Worm (Caenorhabditis elegans) whole organism, L4 larva: ENCODE measurements around the gene mrps-17.
A peak's percentile ranks its signal among the peaks of the same experiment; 100 is the strongest.

Source experiments
- T26A8.4 ChIP-seq: fragments of 200-800 bp; sonication (Bioruptor generic); IDR thresholded peaks from 2 replicates; pipeline ENCODE4 v1.3.6; 2022; ENCODE audit warnings: missing genetic modification characterization, missing compliant biosample characterization
- ZK337.2 ChIP-seq: fragments of 200-800 bp; sonication (Bioruptor generic); IDR thresholded peaks from 2 replicates; pipeline ENCODE4 v1.3.6; 2022; ENCODE audit warnings: missing genetic modification reagents, missing genetic modification characterization, missing compliant biosample characterization
- ZK546.5 ChIP-seq, 2 experiments: sonication (generic microtip); optimal IDR thresholded peaks; 2 replicates each; lab custom pipeline; 2017; ENCODE audit warnings: missing biosample characterization in 2 of 2, missing genetic modification characterization in 2 of 2
- aha-1 ChIP-seq: fragments of 150-350 bp; peaks from one replicate; lab custom pipeline; 2014; ENCODE audit warnings: missing biosample characterization, missing genetic modification characterization
- aly-2 ChIP-seq: sonication (generic microtip); optimal IDR thresholded peaks from 2 replicates; lab custom pipeline; 2018; ENCODE audit warnings: missing biosample characterization, missing genetic modification characterization
- ama-1 ChIP-seq: fragments of 150-350 bp; optimal IDR thresholded peaks from 2 replicates; lab custom pipeline; 2014; ENCODE audit warnings: inconsistent platforms, mixed read lengths
- attf-4 ChIP-seq: sonication (generic microtip); optimal IDR thresholded peaks from 3 replicates; lab custom pipeline; 2017; ENCODE audit warnings: missing biosample characterization, missing genetic modification characterization
- ceh-44 ChIP-seq: fragments of 200-800 bp; sonication (Bioruptor generic); IDR thresholded peaks from 2 replicates; pipeline ENCODE4 v1.3.6; 2022; ENCODE audit warnings: missing genetic modification reagents, missing genetic modification characterization, missing compliant biosample characterization
- ces-1 ChIP-seq: fragments of 150-350 bp; sonication (generic microtip); optimal IDR thresholded peaks from 4 replicates; lab custom pipeline; 2014; ENCODE audit warnings: missing biosample characterization, missing genetic modification reagents, missing genetic modification characterization
- cey-2 ChIP-seq: sonication (generic microtip); optimal IDR thresholded peaks from 3 replicates; lab custom pipeline; 2017; ENCODE audit warnings: missing genetic modification characterization, mild to moderate bottlenecking, missing compliant biosample characterization, antibody characterized with exemption, borderline replicate concordance; ENCODE audit not compliant: insufficient read depth
- ctbp-1 ChIP-seq: fragments of 200-800 bp; sonication (Bioruptor generic); IDR thresholded peaks from 2 replicates; pipeline ENCODE4 v1.3.6; 2022; ENCODE audit warnings: missing genetic modification reagents, missing genetic modification characterization, missing compliant biosample characterization
- daf-12 ChIP-seq: fragments of 150-350 bp; optimal IDR thresholded peaks from 2 replicates; lab custom pipeline; 2014; ENCODE audit warnings: missing biosample characterization, missing genetic modification reagents, missing genetic modification characterization
- daf-16 ChIP-seq, 3 experiments: sonication (generic microtip); optimal IDR thresholded peaks; 2 replicates each; lab custom pipeline; 2016 to 2017; ENCODE audit warnings: missing genetic modification characterization in 3 of 3, missing genetic modification reagents in 3 of 3, mild to moderate bottlenecking in 2 of 3, missing compliant biosample characterization in 2 of 3, missing biosample characterization in 1 of 3, moderate library complexity in 1 of 3
- daf-19 ChIP-seq: fragments of 200-800 bp; sonication (Bioruptor generic); conservative IDR thresholded peaks from 2 replicates; pipeline ENCODE4 v1.3.6; 2022; ENCODE audit warnings: missing genetic modification characterization, missing compliant biosample characterization
- dmd-6 ChIP-seq: fragments of 200-800 bp; sonication (Bioruptor generic); IDR thresholded peaks from 2 replicates; pipeline ENCODE4 v1.3.6; 2022; ENCODE audit warnings: missing genetic modification reagents, missing genetic modification characterization, missing compliant biosample characterization
- dve-1 ChIP-seq: sonication (generic microtip); optimal IDR thresholded peaks from 2 replicates; lab custom pipeline; 2017; ENCODE audit warnings: antibody characterized with exemption, mild to moderate bottlenecking, missing genetic modification characterization, missing compliant biosample characterization; ENCODE audit not compliant: insufficient read depth
- egl-27 ChIP-seq: sonication (generic microtip); optimal IDR thresholded peaks from 3 replicates; lab custom pipeline; 2017; ENCODE audit warnings: missing biosample characterization, missing genetic modification reagents, missing genetic modification characterization
- fkh-10 ChIP-seq: fragments of 150-350 bp; optimal IDR thresholded peaks from 2 replicates; lab custom pipeline; 2014; ENCODE audit warnings: missing biosample characterization, missing genetic modification reagents, missing genetic modification characterization
- hlh-11 ChIP-seq: fragments of 200-800 bp; sonication (Bioruptor generic); optimal IDR thresholded peaks from 2 replicates; lab custom pipeline; 2018; ENCODE audit warnings: mild to moderate bottlenecking, missing genetic modification characterization, missing compliant biosample characterization
- hlh-30 ChIP-seq: sonication (generic microtip); optimal IDR thresholded peaks from 2 replicates; lab custom pipeline; 2017; ENCODE audit warnings: antibody characterized with exemption, mild to moderate bottlenecking, missing genetic modification characterization, missing compliant biosample characterization; ENCODE audit not compliant: insufficient read depth
- hmg-1.1 ChIP-seq: fragments of 200-800 bp; sonication (Bioruptor generic); IDR thresholded peaks from 2 replicates; pipeline ENCODE4 v1.3.6; 2022; ENCODE audit warnings: missing genetic modification reagents, missing genetic modification characterization, missing compliant biosample characterization
- lin-15B ChIP-seq: fragments of 150-350 bp; sonication (generic microtip); optimal IDR thresholded peaks from 3 replicates; lab custom pipeline; 2014; ENCODE audit warnings: missing biosample characterization, missing genetic modification characterization
- lin-29 ChIP-seq: fragments of 200-800 bp; sonication (Bioruptor generic); IDR thresholded peaks from 2 replicates; pipeline ENCODE4 v1.3.6; 2022; ENCODE audit warnings: missing genetic modification reagents, missing genetic modification characterization, missing compliant biosample characterization
- lin-39 ChIP-seq: fragments of 150-350 bp; optimal IDR thresholded peaks from 2 replicates; lab custom pipeline; 2014; ENCODE audit warnings: missing biosample characterization, missing genetic modification reagents, missing genetic modification characterization
- lir-3 ChIP-seq: sonication (generic microtip); optimal IDR thresholded peaks from 2 replicates; lab custom pipeline; 2016; ENCODE audit warnings: mild to moderate bottlenecking, missing genetic modification characterization, missing compliant biosample characterization
- mdl-1 ChIP-seq, 2 experiments: fragments of 150-350 bp in 1 of 2; sonication (generic microtip) in 1 of 2; optimal IDR thresholded peaks; 2 replicates each; lab custom pipeline; 2014 to 2017; ENCODE audit warnings: missing biosample characterization in 2 of 2, missing genetic modification characterization in 2 of 2
- mes-2 ChIP-seq: sonication (generic microtip); optimal IDR thresholded peaks from 2 replicates; lab custom pipeline; 2016; ENCODE audit warnings: missing genotype, mild to moderate bottlenecking, missing genetic modification characterization, missing compliant biosample characterization; ENCODE audit not compliant: poor library complexity, severe bottlenecking
- mxl-2 ChIP-seq: fragments of 200-800 bp; sonication (Bioruptor generic); conservative IDR thresholded peaks from 2 replicates; pipeline ENCODE4 v1.3.6; 2022; ENCODE audit warnings: missing genetic modification reagents, missing genetic modification characterization, missing compliant biosample characterization
- mxl-3 ChIP-seq: fragments of 200-800 bp; sonication (Bioruptor generic); optimal IDR thresholded peaks from 2 replicates; lab custom pipeline; 2018; ENCODE audit warnings: mild to moderate bottlenecking, missing genetic modification characterization, missing compliant biosample characterization
- nhr-102 ChIP-seq: sonication (generic microtip); optimal IDR thresholded peaks from 2 replicates; lab custom pipeline; 2016; ENCODE audit warnings: mild to moderate bottlenecking, missing genetic modification characterization, moderate library complexity, missing compliant biosample characterization
- nhr-11 ChIP-seq: fragments of 150-350 bp; optimal IDR thresholded peaks from 2 replicates; lab custom pipeline; 2014; ENCODE audit warnings: missing biosample characterization, missing genetic modification characterization
- nhr-28 ChIP-seq: fragments of 150-350 bp; optimal IDR thresholded peaks from 2 replicates; lab custom pipeline; 2014; ENCODE audit warnings: missing biosample characterization, missing genetic modification characterization
- nhr-42 ChIP-seq: fragments of 200-800 bp; sonication (Bioruptor generic); IDR thresholded peaks from 2 replicates; pipeline ENCODE4 v1.3.6; 2022; ENCODE audit warnings: missing genetic modification characterization, missing compliant biosample characterization
- nhr-48 ChIP-seq: sonication (generic microtip); optimal IDR thresholded peaks from 2 replicates; lab custom pipeline; 2016; ENCODE audit warnings: mild to moderate bottlenecking, missing genetic modification characterization, missing compliant biosample characterization
- nhr-77 ChIP-seq: fragments of 150-350 bp; optimal IDR thresholded peaks from 2 replicates; lab custom pipeline; 2014; ENCODE audit warnings: missing biosample characterization, missing genetic modification characterization
- pqm-1 ChIP-seq: sonication (generic microtip); optimal IDR thresholded peaks from 2 replicates; lab custom pipeline; 2017; ENCODE audit warnings: missing biosample characterization, missing genetic modification characterization
- sdz-12 ChIP-seq: fragments of 200-800 bp; sonication (Bioruptor generic); optimal IDR thresholded peaks from 2 replicates; lab custom pipeline; 2018; ENCODE audit warnings: mild to moderate bottlenecking, missing genetic modification characterization, missing compliant biosample characterization
- skn-1 ChIP-seq: fragments of 150-350 bp; optimal IDR thresholded peaks from 2 replicates; lab custom pipeline; 2014; ENCODE audit warnings: missing biosample characterization, missing genetic modification characterization
- snpc-1.2 ChIP-seq: fragments of 200-800 bp; sonication (Bioruptor generic); IDR thresholded peaks from 2 replicates; pipeline ENCODE4 v1.3.6; 2022; ENCODE audit warnings: missing genetic modification reagents, missing genetic modification characterization, missing compliant biosample characterization
- spr-3 ChIP-seq: fragments of 200-800 bp; sonication (Bioruptor generic); optimal IDR thresholded peaks from 2 replicates; lab custom pipeline; 2018; ENCODE audit warnings: mild to moderate bottlenecking, missing genetic modification characterization, missing compliant biosample characterization
- tag-97 ChIP-seq: fragments of 200-800 bp; sonication (Bioruptor generic); IDR thresholded peaks from 2 replicates; pipeline ENCODE4 v1.3.6; 2022; ENCODE audit warnings: missing genetic modification characterization, missing compliant biosample characterization
- unc-130 ChIP-seq: sonication (generic microtip); optimal IDR thresholded peaks from 2 replicates; lab custom pipeline; 2016; ENCODE audit warnings: missing genetic modification reagents, missing genetic modification characterization, missing compliant biosample characterization
- unc-39 ChIP-seq: sonication (generic microtip); optimal IDR thresholded peaks from 2 replicates; lab custom pipeline; 2017; ENCODE audit warnings: missing biosample characterization, missing genetic modification characterization
- unc-62 ChIP-seq, 3 experiments: fragments of 150-350 bp in 1 of 3; sonication (generic microtip); optimal IDR thresholded peaks in 2 of 3; peaks in 1 of 3; 1 replicate in 1 of 3; 2 replicates in 2 of 3; lab custom pipeline; 2014 to 2017; ENCODE audit warnings: missing biosample characterization in 3 of 3, missing genetic modification characterization in 3 of 3, missing genetic modification reagents in 3 of 3, missing genotype in 1 of 3
- zip-11 ChIP-seq: fragments of 200-800 bp; sonication (Bioruptor generic); IDR thresholded peaks from 2 replicates; pipeline ENCODE4 v1.3.6; 2022; ENCODE audit warnings: missing genetic modification characterization, missing compliant biosample characterization
- zip-2 ChIP-seq: fragments of 150-350 bp; optimal IDR thresholded peaks from 2 replicates; lab custom pipeline; 2014; ENCODE audit warnings: missing biosample characterization, missing genetic modification characterization

Gene mrps-17

DNA sequence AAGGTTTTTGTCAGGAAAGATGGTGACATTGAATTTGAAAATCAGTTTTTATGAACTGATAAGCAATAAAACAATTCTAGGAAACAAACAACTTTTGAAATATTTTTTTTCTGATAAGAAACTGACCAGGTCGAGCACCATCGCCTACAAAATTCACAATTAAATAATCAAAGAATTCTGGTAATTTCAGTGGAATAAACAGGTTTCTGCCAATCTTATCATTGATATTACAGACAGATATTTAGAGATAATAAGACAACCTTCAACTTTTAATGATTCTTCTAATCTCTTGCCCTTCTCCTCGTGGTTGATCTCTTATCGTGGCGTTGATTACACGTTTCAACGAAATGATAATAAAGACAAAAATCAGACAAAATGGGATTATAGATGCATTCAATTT lies 35.2 kb downstream of the mrps-17 start (continued):
- no peak for TF ChIP-seq egl-27 (tag; lab: Kevin White, UChicago)
- peak; percentile 31 for TF ChIP-seq nhr-77 (tag; lab: Kevin White, UChicago)
- no peak for TF ChIP-seq zip-11 (GFP tag; lab: Robert Waterston, UW)
- no peak for TF ChIP-seq zip-2
- TF ChIP-seq spr-3 (GFP tag; lab: Kevin White, UChicago), result no peak
- TF ChIP-seq hlh-30 (tag; lab: Kevin White, UChicago), result peak; percentile 6
- peak; percentile 59 for TF ChIP-seq nhr-28 (tag; lab: Kevin White, UChicago)
- TF ChIP-seq mes-2 (tag; lab: Kevin White, UChicago), result no peak
- no peak for TF ChIP-seq ceh-44
- no peak for TF ChIP-seq ZK546.5 (tag; optimal IDR thresholded peaks at IDR 0.05; lab: Kevin White, UChicago)
- no peak for TF ChIP-seq ama-1 (lab: Kevin White, UChicago)
- TF ChIP-seq aly-2, result no peak
- TF ChIP-seq ZK337.2, result no peak
- TF ChIP-seq unc-62 (GFP tag; optimal IDR thresholded peaks at IDR 0.05 in 1 of 2; lab: Kevin White, UChicago), result peak in 1 of 2 experiments; percentile 72
- no peak for TF ChIP-seq unc-62 (tag; optimal IDR thresholded peaks at IDR 0.05; lab: Kevin White, UChicago)
- TF ChIP-seq lin-15B (tag; lab: Kevin White, UChicago), result no peak
- no peak for TF ChIP-seq daf-12 (tag; lab: Kevin White, UChicago)

DNA sequence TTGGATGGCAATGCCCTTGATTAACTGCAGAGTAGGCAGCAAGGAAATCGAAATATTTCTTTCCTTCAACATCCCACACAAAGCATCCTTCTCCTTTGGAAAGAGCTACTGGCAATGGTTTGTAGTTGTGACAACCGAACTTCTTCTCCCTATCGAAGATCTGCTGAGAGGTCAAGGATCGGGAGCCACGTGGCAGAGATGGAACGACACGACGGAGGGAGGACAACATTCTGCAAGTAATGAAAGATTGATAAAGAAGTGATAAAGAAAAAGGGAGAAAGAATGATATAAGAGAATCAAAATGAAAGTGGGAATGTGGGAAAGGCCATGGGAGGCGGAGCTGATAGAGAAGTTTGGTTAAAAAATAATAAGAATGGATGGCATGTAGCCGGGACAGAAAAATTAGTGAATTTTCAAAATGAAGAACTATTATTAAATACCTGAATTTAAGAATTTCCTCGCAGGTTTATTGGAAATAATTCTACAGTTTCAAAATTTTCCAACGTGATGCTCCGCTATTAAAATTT lies 35.8 kb downstream of the mrps-17 start, which contains the start of gene oatr-1:
Gene oatr-1, minus strand, starts transcription at position 477 of the 527 bp plus-strand sequence.
- TF ChIP-seq sdz-12 (GFP tag; lab: Kevin White, UChicago) (no peak), nhr-102 (tag; lab: Kevin White, UChicago) (no peak), ctbp-1 (GFP tag; lab: Robert Waterston, UW) (no peak), fkh-10 (GFP tag; lab: Kevin White, UChicago) (no peak), daf-19 (no peak), dve-1 (peak; percentile 27), unc-130 (GFP tag; lab: Kevin White, UChicago) (no peak), tag-97 (GFP tag; lab: Robert Waterston, UW) (no peak), hmg-1.1 (GFP tag; lab: Robert Waterston, UW) (no peak), aha-1 (tag; lab: Kevin White, UChicago) (peak; percentile 49), dmd-6 (peak; percentile 66), nhr-42 (no peak), ces-1 (GFP tag; lab: Kevin White, UChicago) (no peak), pqm-1 (tag; lab: Kevin White, UChicago) (no peak), snpc-1.2 (GFP tag; lab: Robert Waterston, UW) (no peak), nhr-11 (tag; lab: Kevin White, UChicago) (no peak), unc-39 (no peak), T26A8.4 (GFP tag; lab: Robert Waterston, UW) (no peak), attf-4 (tag; lab: Kevin White, UChicago) (no peak), nhr-28 (tag; lab: Kevin White, UChicago) (peak; percentile 48), hlh-11 (tag; lab: Kevin White, UChicago) (peak; percentile 25), mxl-2 (GFP tag; lab: Robert Waterston, UW) (no peak), ZK546.5 (tag; optimal IDR thresholded peaks at IDR 0.05; lab: Kevin White, UChicago) (no peak), cey-2 (tag; lab: Kevin White, UChicago) (no peak), nhr-48 (tag; lab: Kevin White, UChicago) (no peak), mdl-1 (tag; optimal IDR thresholded peaks at IDR 0.05; lab: Kevin White, UChicago) (peak in 1 of 2 experiments; percentile 65), lin-39 (no peak), mxl-3 (peak; percentile 80), lin-29 (no peak), skn-1 (tag; lab: Kevin White, UChicago) (no peak), lir-3 (tag; lab: Kevin White, UChicago) (no peak), daf-16 (GFP tag; optimal IDR thresholded peaks at IDR 0.05; lab: Kevin White, UChicago) (no peak), daf-16 (tag; optimal IDR thresholded peaks at IDR 0.05; lab: Kevin White, UChicago) (peak; percentile 41)
